Worm (Caenorhabditis elegans) whole organism, L2 larva: Measurements from ENCODE around the gene F01F1.11.

Source experiments
- C34F6.9 ChIP-seq: fragments of 150-350 bp; optimal IDR thresholded peaks from 2 replicates; lab custom pipeline; 2014; ENCODE audit warnings: missing biosample characterization, missing genetic modification characterization
- F13H6.1 ChIP-seq: sonication (generic microtip); optimal IDR thresholded peaks from 2 replicates; lab custom pipeline; 2016; ENCODE audit warnings: missing genetic modification characterization, missing compliant biosample characterization
- R02D3.7 ChIP-seq: fragments of 150-350 bp; optimal IDR thresholded peaks from 2 replicates; lab custom pipeline; 2014; ENCODE audit warnings: missing biosample characterization, missing genetic modification characterization
- Y55F3AM.14 ChIP-seq: fragments of 200-800 bp; sonication (Bioruptor generic); optimal IDR thresholded peaks from 2 replicates; lab custom pipeline; 2018; ENCODE audit warnings: mild to moderate bottlenecking, missing genetic modification characterization, missing compliant biosample characterization
- ZK546.5 ChIP-seq: sonication (generic microtip); optimal IDR thresholded peaks from 2 replicates; lab custom pipeline; 2017; ENCODE audit warnings: missing biosample characterization, missing genetic modification characterization
- alr-1 ChIP-seq: fragments of 150-350 bp; optimal IDR thresholded peaks from 2 replicates; lab custom pipeline; 2014; ENCODE audit warnings: missing biosample characterization, missing genetic modification characterization
- aly-2 ChIP-seq: fragments of 150-350 bp; optimal IDR thresholded peaks from 2 replicates; lab custom pipeline; 2014; ENCODE audit warnings: missing biosample characterization, missing genetic modification characterization
- ama-1 ChIP-seq: fragments of 150-350 bp; optimal IDR thresholded peaks from 2 replicates; lab custom pipeline; 2018; ENCODE audit warnings: inconsistent platforms
- blmp-1 ChIP-seq: sonication (generic microtip); optimal IDR thresholded peaks from 2 replicates; lab custom pipeline; 2017; ENCODE audit warnings: missing genetic modification characterization, mild to moderate bottlenecking, missing compliant biosample characterization, antibody characterized with exemption, moderate library complexity; ENCODE audit not compliant: insufficient read depth
- ceh-16 ChIP-seq: fragments of 150-350 bp; optimal IDR thresholded peaks from 2 replicates; lab custom pipeline; 2014; ENCODE audit warnings: missing biosample characterization, missing genetic modification characterization
- ceh-82 ChIP-seq: fragments of 150-350 bp; optimal IDR thresholded peaks from 2 replicates; lab custom pipeline; 2014; ENCODE audit warnings: missing biosample characterization, missing genetic modification characterization
- crh-2 ChIP-seq: sonication (generic microtip); optimal IDR thresholded peaks from 2 replicates; lab custom pipeline; 2017; ENCODE audit warnings: missing biosample characterization, missing genetic modification characterization
- dmd-4 ChIP-seq: sonication (generic microtip); optimal IDR thresholded peaks from 2 replicates; lab custom pipeline; 2017; ENCODE audit warnings: missing biosample characterization, missing genetic modification characterization
- egl-27 ChIP-seq: sonication (generic microtip); optimal IDR thresholded peaks from 3 replicates; lab custom pipeline; 2017; ENCODE audit warnings: missing biosample characterization, missing genetic modification reagents, missing genetic modification characterization
- elt-1 ChIP-seq: fragments of 150-350 bp; optimal IDR thresholded peaks from 2 replicates; lab custom pipeline; 2014; ENCODE audit warnings: missing biosample characterization, missing genetic modification characterization
- elt-3 ChIP-seq: sonication (generic microtip); optimal IDR thresholded peaks from 2 replicates; lab custom pipeline; 2017; ENCODE audit warnings: missing biosample characterization, missing genetic modification characterization
- fos-1 ChIP-seq: fragments of 150-350 bp; optimal IDR thresholded peaks from 2 replicates; lab custom pipeline; 2014; ENCODE audit warnings: missing biosample characterization, missing genetic modification characterization
- gmeb-1 ChIP-seq: fragments of 150-350 bp; optimal IDR thresholded peaks from 2 replicates; lab custom pipeline; 2014; ENCODE audit warnings: missing biosample characterization, missing genetic modification characterization
- lin-11 ChIP-seq: fragments of 150-350 bp; sonication (generic microtip); optimal IDR thresholded peaks from 2 replicates; lab custom pipeline; 2014; ENCODE audit warnings: missing biosample characterization, missing genetic modification characterization, inconsistent platforms, mixed read lengths
- lin-13 ChIP-seq: fragments of 150-350 bp; optimal IDR thresholded peaks from 2 replicates; lab custom pipeline; 2014; ENCODE audit warnings: missing biosample characterization, missing genetic modification reagents, missing genetic modification characterization
- lin-39 ChIP-seq: fragments of 150-350 bp; optimal IDR thresholded peaks from 2 replicates; lab custom pipeline; 2014; ENCODE audit warnings: missing biosample characterization, missing genetic modification reagents, missing genetic modification characterization
- lsy-2 ChIP-seq, 2 experiments: fragments of 150-350 bp in 1 of 2; sonication (generic microtip) in 1 of 2; optimal IDR thresholded peaks; 2 replicates each; lab custom pipeline; 2014 to 2017; ENCODE audit warnings: missing biosample characterization in 2 of 2, missing genetic modification characterization in 2 of 2
- mab-5 ChIP-seq: fragments of 150-350 bp; optimal IDR thresholded peaks from 2 replicates; lab custom pipeline; 2014; ENCODE audit warnings: missing biosample characterization, missing genetic modification characterization
- mbf-1 ChIP-seq: sonication (generic microtip); optimal IDR thresholded peaks from 2 replicates; lab custom pipeline; 2017; ENCODE audit warnings: missing biosample characterization, missing genetic modification characterization
- mdl-1 ChIP-seq, 2 experiments: fragments of 150-350 bp in 1 of 2; sonication (generic microtip) in 1 of 2; optimal IDR thresholded peaks; 2 replicates each; lab custom pipeline; 2017; ENCODE audit warnings: missing biosample characterization in 2 of 2, missing genetic modification characterization in 2 of 2
- nhr-10 ChIP-seq: sonication (generic microtip); optimal IDR thresholded peaks from 2 replicates; lab custom pipeline; 2017; ENCODE audit warnings: missing biosample characterization, missing genetic modification characterization
- nhr-11 ChIP-seq: fragments of 150-350 bp; optimal IDR thresholded peaks from 2 replicates; lab custom pipeline; 2014; ENCODE audit warnings: missing biosample characterization, missing genetic modification characterization
- nhr-12 ChIP-seq: fragments of 150-350 bp; optimal IDR thresholded peaks from 2 replicates; lab custom pipeline; 2014; ENCODE audit warnings: missing biosample characterization, missing genetic modification characterization
- nhr-129 ChIP-seq: fragments of 150-350 bp; optimal IDR thresholded peaks from 2 replicates; lab custom pipeline; 2014; ENCODE audit warnings: missing biosample characterization, missing genetic modification characterization
- nhr-21 ChIP-seq: fragments of 150-350 bp; optimal IDR thresholded peaks from 2 replicates; lab custom pipeline; 2014; ENCODE audit warnings: missing biosample characterization, missing genetic modification characterization
- nhr-23 ChIP-seq: fragments of 150-350 bp; optimal IDR thresholded peaks from 2 replicates; lab custom pipeline; 2014; ENCODE audit warnings: missing biosample characterization, missing genetic modification reagents, missing genetic modification characterization
- nhr-237 ChIP-seq: fragments of 150-350 bp; optimal IDR thresholded peaks from 2 replicates; lab custom pipeline; 2014; ENCODE audit warnings: missing biosample characterization, missing genetic modification characterization
- nhr-25 ChIP-seq: fragments of 150-350 bp; sonication (generic microtip); optimal IDR thresholded peaks from 3 replicates; lab custom pipeline; 2014; ENCODE audit warnings: missing biosample characterization, missing genetic modification characterization
- nhr-6 ChIP-seq: fragments of 150-350 bp; optimal IDR thresholded peaks from 2 replicates; lab custom pipeline; 2014; ENCODE audit warnings: missing biosample characterization, missing genetic modification characterization
- nhr-77 ChIP-seq: fragments of 150-350 bp; optimal IDR thresholded peaks from 2 replicates; lab custom pipeline; 2014; ENCODE audit warnings: missing biosample characterization, missing genetic modification characterization
- peb-1 ChIP-seq: fragments of 150-350 bp; optimal IDR thresholded peaks from 2 replicates; lab custom pipeline; 2014; ENCODE audit warnings: missing biosample characterization, missing genetic modification characterization
- sem-4 ChIP-seq: fragments of 150-350 bp; optimal IDR thresholded peaks from 2 replicates; lab custom pipeline; 2014; ENCODE audit warnings: missing biosample characterization, missing genetic modification reagents, missing genetic modification characterization
- skn-1 ChIP-seq: sonication (generic microtip); optimal IDR thresholded peaks from 2 replicates; lab custom pipeline; 2017; ENCODE audit warnings: missing biosample characterization, missing genetic modification characterization
- sma-3 ChIP-seq: sonication (generic microtip); optimal IDR thresholded peaks from 2 replicates; lab custom pipeline; 2016; ENCODE audit warnings: missing genetic modification reagents, missing genetic modification characterization, missing compliant biosample characterization
- sma-9 ChIP-seq, 2 experiments: fragments of 150-350 bp in 1 of 2; sonication (generic microtip) in 1 of 2; optimal IDR thresholded peaks; 2 replicates each; lab custom pipeline; 2014 to 2016; ENCODE audit warnings: missing genetic modification characterization in 2 of 2, mild to moderate bottlenecking in 1 of 2, missing biosample characterization in 1 of 2, missing compliant biosample characterization in 1 of 2, missing genetic modification reagents in 1 of 2, moderate library complexity in 1 of 2
- snpc-4 ChIP-seq: fragments of 150-350 bp; optimal IDR thresholded peaks from 2 replicates; lab custom pipeline; 2014; ENCODE audit warnings: missing biosample characterization, missing genetic modification characterization
- unc-55 ChIP-seq: fragments of 150-350 bp; sonication (generic microtip); optimal IDR thresholded peaks from 3 replicates; lab custom pipeline; 2014; ENCODE audit warnings: missing biosample characterization, missing genetic modification reagents, missing genetic modification characterization
- unc-62 ChIP-seq: fragments of 150-350 bp; optimal IDR thresholded peaks from 2 replicates; lab custom pipeline; 2014; ENCODE audit warnings: missing biosample characterization, missing genetic modification reagents, missing genetic modification characterization
- zag-1 ChIP-seq: fragments of 150-350 bp; optimal IDR thresholded peaks from 2 replicates; lab custom pipeline; 2014; ENCODE audit warnings: missing biosample characterization, missing genetic modification characterization
- ztf-11 ChIP-seq: sonication (generic microtip); optimal IDR thresholded peaks from 2 replicates; lab custom pipeline; 2017; ENCODE audit warnings: missing biosample characterization, missing genetic modification characterization
- ztf-4 ChIP-seq: fragments of 150-350 bp; optimal IDR thresholded peaks from 2 replicates; lab custom pipeline; 2014; ENCODE audit warnings: missing biosample characterization, missing genetic modification characterization

F01F1.11 gene

ce11 chrIII:5855637-5856179 lies 16.0 kb downstream of the F01F1.11 start, which contains the start of the genes cct-6 and alh-9:
cct-6 (minus strand) TSS chrIII:5855687.
alh-9 (plus strand) TSS chrIII:5856018.
- TF ChIP-seq gmeb-1 (tag; lab: Kevin White, UChicago) = peak; percentile 93
- peak; percentile 70 for TF ChIP-seq R02D3.7 (tag; lab: Kevin White, UChicago)
- TF ChIP-seq mbf-1 (tag; lab: Kevin White, UChicago) = no peak
- peak; percentile 80 for TF ChIP-seq sma-3
- peak; percentile 44 for TF ChIP-seq ama-1 (lab: Kevin White, UChicago)
- TF ChIP-seq nhr-25 (tag; lab: Kevin White, UChicago) = peak; percentile 84
- TF ChIP-seq crh-2 (tag; lab: Kevin White, UChicago) = peak; percentile 89
- TF ChIP-seq elt-3 (tag; lab: Kevin White, UChicago) = no peak
- no peak for TF ChIP-seq mdl-1 (tag; optimal IDR thresholded peaks at IDR 0.05; lab: Kevin White, UChicago)
- TF ChIP-seq nhr-77 (tag; lab: Kevin White, UChicago) = no peak
- TF ChIP-seq aly-2 (tag; lab: Kevin White, UChicago) = no peak
- TF ChIP-seq nhr-12 = no peak
- TF ChIP-seq peb-1 = no peak
- no peak for TF ChIP-seq nhr-237 (tag; lab: Kevin White, UChicago)
- no peak for TF ChIP-seq alr-1
- TF ChIP-seq elt-1 (tag; lab: Kevin White, UChicago) = no peak
- TF ChIP-seq fos-1 (tag; lab: Kevin White, UChicago) = peak; percentile 56
- TF ChIP-seq mab-5 = peak; percentile 46
- TF ChIP-seq skn-1 = no peak
- peak; percentile 88 for TF ChIP-seq lin-13
- TF ChIP-seq ztf-4 (tag; lab: Kevin White, UChicago) = peak; percentile 19
- TF ChIP-seq nhr-129 = peak; percentile 88
- no peak for TF ChIP-seq Y55F3AM.14 (GFP tag; lab: Kevin White, UChicago)
- peak; percentile 37 for TF ChIP-seq snpc-4
- TF ChIP-seq egl-27 (tag; lab: Kevin White, UChicago) = peak; percentile 39
- TF ChIP-seq unc-62 (GFP tag; lab: Kevin White, UChicago) = no peak
- TF ChIP-seq ceh-82 (tag; lab: Kevin White, UChicago) = peak; percentile 20
- TF ChIP-seq sem-4 (tag; lab: Kevin White, UChicago) = peak; percentile 2
- peak; percentile 5 for TF ChIP-seq nhr-6
- peak; percentile 79 for TF ChIP-seq lin-11
- TF ChIP-seq lin-39 (tag; lab: Kevin White, UChicago) = no peak
- peak; percentile 61 to 92 for TF ChIP-seq lsy-2 (tag; optimal IDR thresholded peaks at IDR 0.05; lab: Kevin White, UChicago)
- TF ChIP-seq nhr-11 (tag; lab: Kevin White, UChicago) = no peak
- no peak for TF ChIP-seq nhr-23
- peak; percentile 92 for TF ChIP-seq C34F6.9
- peak; percentile 1 for TF ChIP-seq ZK546.5 (tag; lab: Kevin White, UChicago)
- TF ChIP-seq sma-9 (GFP tag; optimal IDR thresholded peaks at IDR 0.05; lab: Kevin White, UChicago) = peak; percentile 76
- no peak for TF ChIP-seq sma-9 (tag; optimal IDR thresholded peaks at IDR 0.05; lab: Kevin White, UChicago)
- TF ChIP-seq ceh-16 = no peak
- TF ChIP-seq nhr-21 = peak; percentile 54
- TF ChIP-seq nhr-10 (tag; lab: Kevin White, UChicago) = no peak
- no peak for TF ChIP-seq dmd-4 (tag; lab: Kevin White, UChicago)
- peak; percentile 94 for TF ChIP-seq unc-55 (GFP tag; lab: Kevin White, UChicago)
- TF ChIP-seq F13H6.1 = peak; percentile 69
- TF ChIP-seq ztf-11 (tag; lab: Kevin White, UChicago) = no peak
- TF ChIP-seq blmp-1 = no peak

ce11 chrIII:5853240-5853639 lies 18.4 kb downstream of the F01F1.11 start, which contains the start of gene ddx-23:
ddx-23 (minus strand) TSS chrIII:5853269.
- peak; percentile 8 for TF ChIP-seq lin-13
- TF ChIP-seq alr-1 = no peak
- TF ChIP-seq ZK546.5 (tag; lab: Kevin White, UChicago) = no peak
- TF ChIP-seq blmp-1 = no peak
- peak; percentile 4 for TF ChIP-seq unc-55 (GFP tag; lab: Kevin White, UChicago)
- no peak for TF ChIP-seq sma-9 (GFP tag; optimal IDR thresholded peaks at IDR 0.05; lab: Kevin White, UChicago)
- no peak for TF ChIP-seq sma-9 (tag; optimal IDR thresholded peaks at IDR 0.05; lab: Kevin White, UChicago)
- TF ChIP-seq gmeb-1 (tag; lab: Kevin White, UChicago) = peak; percentile 63
- peak; percentile 53 for TF ChIP-seq ama-1 (lab: Kevin White, UChicago)
- no peak for TF ChIP-seq mdl-1 (tag; optimal IDR thresholded peaks at IDR 0.05; lab: Kevin White, UChicago)
- TF ChIP-seq nhr-21 = no peak
- peak in 1 of 2 experiments; percentile 57 for TF ChIP-seq lsy-2 (tag; optimal IDR thresholded peaks at IDR 0.05; lab: Kevin White, UChicago)
- TF ChIP-seq peb-1 = no peak
- TF ChIP-seq nhr-129 = no peak
- no peak for TF ChIP-seq nhr-10 (tag; lab: Kevin White, UChicago)
- no peak for TF ChIP-seq nhr-23
- TF ChIP-seq sma-3 = peak; percentile 49
- no peak for TF ChIP-seq dmd-4 (tag; lab: Kevin White, UChicago)
- no peak for TF ChIP-seq nhr-237 (tag; lab: Kevin White, UChicago)
- TF ChIP-seq C34F6.9 = peak; percentile 14
- TF ChIP-seq ztf-4 (tag; lab: Kevin White, UChicago) = peak; percentile 81
- no peak for TF ChIP-seq mbf-1 (tag; lab: Kevin White, UChicago)
- TF ChIP-seq fos-1 (tag; lab: Kevin White, UChicago) = no peak
- no peak for TF ChIP-seq nhr-12
- TF ChIP-seq zag-1 (tag; lab: Kevin White, UChicago) = no peak
- TF ChIP-seq aly-2 (tag; lab: Kevin White, UChicago) = no peak
- no peak for TF ChIP-seq R02D3.7 (tag; lab: Kevin White, UChicago)
- TF ChIP-seq, all 48 proteins: peak for 8
